Worm (Caenorhabditis elegans) whole organism, mixed stage, embryonic: ENCODE measurements around the gene oac-12.

Experiments
- ceh-83 ChIP-seq: fragments of 200-800 bp; sonication (Bioruptor generic); optimal IDR thresholded peaks from 2 replicates; lab custom pipeline; 2018; ENCODE audit warnings: mild to moderate bottlenecking, missing genetic modification characterization, missing compliant biosample characterization
- ces-1 ChIP-seq: fragments of 150-350 bp; optimal IDR thresholded peaks from 2 replicates; lab custom pipeline; 2014; ENCODE audit warnings: missing biosample characterization, missing genetic modification reagents, missing genetic modification characterization
- elt-1 ChIP-seq: sonication (generic microtip); optimal IDR thresholded peaks from 2 replicates; lab custom pipeline; 2017; ENCODE audit warnings: missing genetic modification characterization, mild to moderate bottlenecking, missing compliant biosample characterization, antibody characterized with exemption, moderate library complexity, borderline replicate concordance; ENCODE audit not compliant: insufficient read depth
- elt-3 ChIP-seq: fragments of 150-350 bp; optimal IDR thresholded peaks from 2 replicates; lab custom pipeline; 2014; ENCODE audit warnings: missing biosample characterization, missing genetic modification characterization
- hlh-1 ChIP-seq: fragments of 150-350 bp; optimal IDR thresholded peaks from 2 replicates; lab custom pipeline; 2014; ENCODE audit warnings: missing biosample characterization, missing genetic modification reagents, missing genetic modification characterization
- lsy-2 ChIP-seq: fragments of 150-350 bp; optimal IDR thresholded peaks from 2 replicates; lab custom pipeline; 2014; ENCODE audit warnings: missing biosample characterization, missing genetic modification characterization
- nhr-12 ChIP-seq: fragments of 150-350 bp; optimal IDR thresholded peaks from 2 replicates; lab custom pipeline; 2014; ENCODE audit warnings: missing biosample characterization, missing genetic modification characterization
- nhr-237 ChIP-seq: fragments of 150-350 bp; optimal IDR thresholded peaks from 2 replicates; lab custom pipeline; 2014; ENCODE audit warnings: missing biosample characterization, missing genetic modification characterization
- nhr-28 ChIP-seq: fragments of 150-350 bp; optimal IDR thresholded peaks from 2 replicates; lab custom pipeline; 2014; ENCODE audit warnings: missing biosample characterization, missing genetic modification characterization
- nhr-76 ChIP-seq: sonication (generic microtip); optimal IDR thresholded peaks from 2 replicates; lab custom pipeline; 2017; ENCODE audit warnings: missing biosample characterization, missing genetic modification characterization
- pha-4 ChIP-seq: fragments of 150-350 bp; optimal IDR thresholded peaks from 2 replicates; lab custom pipeline; 2018; ENCODE audit warnings: missing biosample characterization, missing genetic modification reagents, missing genetic modification characterization
- snpc-4 ChIP-seq: fragments of 150-350 bp; optimal IDR thresholded peaks from 2 replicates; lab custom pipeline; 2014; ENCODE audit warnings: missing biosample characterization, missing genetic modification characterization
- zip-8 ChIP-seq: fragments of 150-350 bp; optimal IDR thresholded peaks from 2 replicates; lab custom pipeline; 2014; ENCODE audit warnings: missing biosample characterization, missing genetic modification characterization
- ztf-11 ChIP-seq: fragments of 150-350 bp; optimal IDR thresholded peaks from 2 replicates; lab custom pipeline; 2014; ENCODE audit warnings: missing biosample characterization, missing genetic modification characterization

ce11 chrV:4361505-4361904, 29.2 kb upstream of the oac-12 start, which contains the start of gene F32D1.3:
- TF ChIP-seq elt-3 (peak; percentile 37), zip-8 (tag; lab: Kevin White, UChicago) (no peak), nhr-76 (tag; lab: Kevin White, UChicago) (no peak), pha-4 (no peak), ceh-83 (no peak), nhr-12 (tag; lab: Kevin White, UChicago) (no peak), elt-1 (peak; percentile 69), snpc-4 (tag; lab: Kevin White, UChicago) (no peak), ztf-11 (tag; lab: Kevin White, UChicago) (no peak), nhr-28 (no peak), lsy-2 (tag; lab: Kevin White, UChicago) (no peak), hlh-1 (no peak), ces-1 (no peak), nhr-237 (tag; lab: Kevin White, UChicago) (no peak)
